Fruit fly (Drosophila melanogaster) whole organism, pupa: ENCODE results near the gene CG43678.

Experiments
- CG10348 ChIP-seq: fragments of 200-800 bp; sonication (Bioruptor generic); IDR thresholded peaks from 2 replicates; pipeline ENCODE4 v1.3.6; 2022; ENCODE audit warnings: missing biosample characterization, missing genetic modification characterization
- CG12605 ChIP-seq: fragments of 200-800 bp; sonication (Bioruptor generic); IDR thresholded peaks from 2 replicates; pipeline ENCODE4 v1.3.6; 2022; ENCODE audit warnings: missing biosample characterization, missing genetic modification characterization
- CG13204 ChIP-seq: fragments of 200-800 bp; sonication (Bioruptor generic); optimal IDR thresholded peaks from 2 replicates; lab custom pipeline; 2018; ENCODE audit warnings: missing biosample characterization, mild to moderate bottlenecking, missing genetic modification characterization, moderate library complexity
- CG14655 ChIP-seq: fragments of 200-800 bp; sonication (Bioruptor generic); optimal IDR thresholded peaks from 3 replicates; lab custom pipeline; 2017; ENCODE audit warnings: mild to moderate bottlenecking, missing biosample characterization, missing genetic modification reagents, missing genetic modification characterization
- CG15710 ChIP-seq: fragments of 200-800 bp; sonication (Bioruptor generic); optimal IDR thresholded peaks from 2 replicates; lab custom pipeline; 2018; ENCODE audit warnings: missing biosample characterization, mild to moderate bottlenecking, missing genetic modification characterization, moderate library complexity
- CG17806 ChIP-seq: fragments of 200-800 bp; sonication (Bioruptor generic); optimal IDR thresholded peaks from 2 replicates; lab custom pipeline; 2018; ENCODE audit warnings: missing biosample characterization, mild to moderate bottlenecking, missing genetic modification characterization, moderate library complexity
- CG32121 ChIP-seq: fragments of 200-800 bp; sonication (Bioruptor generic); IDR thresholded peaks from 2 replicates; pipeline ENCODE4 v1.3.6; 2022; ENCODE audit warnings: missing biosample characterization, missing genetic modification characterization
- CG34367 ChIP-seq: fragments of 200-800 bp; sonication (Bioruptor generic); optimal IDR thresholded peaks from 2 replicates; lab custom pipeline; 2018; ENCODE audit warnings: missing biosample characterization, mild to moderate bottlenecking, missing genetic modification characterization
- CG4496 ChIP-seq: fragments of 200-800 bp; sonication (Bioruptor generic); IDR thresholded peaks from 3 replicates; pipeline ENCODE4 v1.3.6; 2022; ENCODE audit warnings: missing biosample characterization, missing genetic modification characterization
- CG8159 ChIP-seq: fragments of 200-800 bp; sonication (Bioruptor generic); optimal IDR thresholded peaks from 3 replicates; lab custom pipeline; 2018; ENCODE audit warnings: missing biosample characterization, mild to moderate bottlenecking, missing genetic modification characterization, moderate library complexity
- CG8301 ChIP-seq: fragments of 200-800 bp; sonication (Bioruptor generic); optimal IDR thresholded peaks from 2 replicates; lab custom pipeline; 2018; ENCODE audit warnings: missing biosample characterization, mild to moderate bottlenecking, missing genetic modification characterization
- CG9948 ChIP-seq: fragments of 200-800 bp; sonication (Bioruptor generic); optimal IDR thresholded peaks from 2 replicates; lab custom pipeline; 2018; ENCODE audit warnings: missing biosample characterization, mild to moderate bottlenecking, missing genetic modification characterization, moderate library complexity
- D1 ChIP-seq: fragments of 200-800 bp; sonication (Bioruptor generic); optimal IDR thresholded peaks from 2 replicates; lab custom pipeline; 2018; ENCODE audit warnings: missing biosample characterization, mild to moderate bottlenecking, missing genetic modification characterization, moderate library complexity
- EcR ChIP-seq: fragments of 200-800 bp; sonication (Bioruptor generic); optimal IDR thresholded peaks from 3 replicates; lab custom pipeline; 2019; ENCODE audit warnings: missing biosample characterization, missing genetic modification characterization, mild to moderate bottlenecking, moderate library complexity, missing genetic modification reagents
- Ets98B ChIP-seq: fragments of 200-800 bp; sonication (Bioruptor generic); IDR thresholded peaks from 2 replicates; pipeline ENCODE4 v1.3.6; 2022; ENCODE audit warnings: missing biosample characterization, missing genetic modification characterization
- Pif1A ChIP-seq: fragments of 200-800 bp; sonication (Bioruptor generic); optimal IDR thresholded peaks from 3 replicates; lab custom pipeline; 2016; ENCODE audit warnings: missing biosample characterization, missing genetic modification characterization
- Pif1B ChIP-seq: fragments of 200-800 bp; sonication (Bioruptor generic); optimal IDR thresholded peaks from 3 replicates; lab custom pipeline; 2016; ENCODE audit warnings: missing biosample characterization, missing genetic modification characterization
- Snoo ChIP-seq: fragments of 200-800 bp; sonication (Bioruptor generic); optimal IDR thresholded peaks from 3 replicates; lab custom pipeline; 2017; ENCODE audit warnings: missing biosample characterization, mild to moderate bottlenecking, missing genetic modification characterization, inconsistent platforms
- fd96Ca ChIP-seq: fragments of 200-800 bp; sonication (Bioruptor generic); IDR thresholded peaks from 3 replicates; pipeline ENCODE4 v1.3.6; 2022; ENCODE audit warnings: missing biosample characterization, missing genetic modification characterization
- gl ChIP-seq: fragments of 200-800 bp; sonication (Bioruptor generic); optimal IDR thresholded peaks from 2 replicates; lab custom pipeline; 2018; ENCODE audit warnings: missing biosample characterization, mild to moderate bottlenecking, missing genetic modification characterization
- rn ChIP-seq: fragments of 200-800 bp; sonication (Bioruptor generic); IDR thresholded peaks from 2 replicates; pipeline ENCODE4 v1.3.6; 2022; ENCODE audit warnings: missing biosample characterization, missing genetic modification characterization

The CG43678 gene

DNA sequence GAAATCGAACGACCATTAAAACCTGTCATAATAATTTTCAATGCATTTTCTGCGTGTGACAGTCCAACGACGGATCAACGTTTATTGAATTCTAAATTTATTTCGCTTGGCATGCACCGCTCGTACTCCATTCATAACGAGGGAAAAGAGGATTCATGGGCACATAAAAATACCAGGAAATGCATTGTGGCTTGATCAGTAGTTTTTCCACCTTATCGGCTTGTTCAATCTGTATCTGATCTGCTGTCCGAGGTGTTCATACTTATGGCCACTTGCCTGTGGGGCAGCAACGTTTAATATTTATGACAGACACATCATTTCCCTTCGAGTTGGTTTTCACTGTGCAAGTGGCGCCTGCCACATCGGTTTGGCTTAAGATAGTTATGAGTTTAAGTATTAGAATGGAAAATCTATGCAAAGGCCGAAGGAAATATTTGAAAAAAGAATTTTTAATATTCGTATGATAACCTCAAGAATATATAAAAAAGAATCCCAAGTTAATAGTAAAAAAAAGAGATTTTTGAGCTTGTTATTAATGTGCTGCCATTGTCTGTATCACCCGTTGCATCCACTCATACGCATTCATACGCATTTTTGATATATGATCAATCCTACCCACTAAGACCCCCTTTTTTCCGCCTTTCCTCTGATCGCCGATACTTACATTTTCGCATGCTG is 41.9 kb downstream of the CG43678 start:
- TF ChIP-seq CG15710 (tag; lab: Kevin White, UChicago) (peak; percentile 24), EcR (GFP tag; lab: Kevin White, UChicago) (no peak), CG17806 (tag; lab: Kevin White, UChicago) (peak; percentile 39), CG9948 (tag; lab: Kevin White, UChicago) (peak; percentile 46), CG34367 (tag; lab: Kevin White, UChicago) (peak; percentile 2), CG8159 (tag; lab: Kevin White, UChicago) (peak; percentile 46), CG4496 (GFP tag; lab: Robert Waterston, UW) (no peak), CG32121 (GFP tag; lab: Robert Waterston, UW) (peak; percentile 32; the same call in 1 of the 2 replicates), CG8301 (tag; lab: Kevin White, UChicago) (peak; percentile 20), Pif1A (GFP tag; lab: Kevin White, UChicago) (peak; percentile 37), CG14655 (GFP tag; lab: Kevin White, UChicago) (peak; percentile 39), CG12605 (0 out of 2 replicates have a peak, but pooled peaks have one; percentile 18), Pif1B (GFP tag; lab: Kevin White, UChicago) (no peak)

DNA sequence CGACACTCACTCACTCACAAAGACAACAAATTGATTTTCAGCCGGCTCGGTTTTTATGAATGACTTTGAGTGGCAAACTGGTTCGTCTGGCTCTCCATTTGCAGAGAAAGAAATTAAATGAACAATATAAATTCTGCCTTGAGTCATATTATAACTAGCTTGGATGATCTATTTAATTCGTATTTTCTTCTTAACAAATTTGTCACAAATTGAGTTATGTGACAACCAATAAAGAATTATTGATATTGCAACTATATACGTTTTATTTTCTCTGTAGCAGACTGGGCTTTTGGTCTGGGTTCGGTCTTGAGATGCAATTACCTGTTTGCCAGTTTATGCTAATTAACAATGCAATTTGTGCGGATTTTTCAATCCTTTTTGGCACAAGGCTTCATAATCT is 42.5 kb downstream of the CG43678 start:
- TF ChIP-seq CG32121 (GFP tag; lab: Robert Waterston, UW) = peak; percentile 92
- TF ChIP-seq Snoo (tag; lab: Kevin White, UChicago) = peak; percentile 53
- TF ChIP-seq CG10348 = 0 out of 2 replicates have a peak, but pooled peaks have one; percentile 34
- peak; percentile 83 for TF ChIP-seq Pif1B (GFP tag; lab: Kevin White, UChicago)
- peak; percentile 44 for TF ChIP-seq gl (tag; lab: Kevin White, UChicago)
- TF ChIP-seq Pif1A (GFP tag; lab: Kevin White, UChicago) = peak; percentile 86
- peak; percentile 85 for TF ChIP-seq CG8301 (tag; lab: Kevin White, UChicago)
- TF ChIP-seq EcR (GFP tag; lab: Kevin White, UChicago) = no peak
- peak; percentile 81 for TF ChIP-seq CG17806 (tag; lab: Kevin White, UChicago)
- TF ChIP-seq CG15710 (tag; lab: Kevin White, UChicago) = peak; percentile 81
- TF ChIP-seq CG14655 (GFP tag; lab: Kevin White, UChicago) = peak; percentile 83
- peak; percentile 63 for TF ChIP-seq D1 (tag; lab: Kevin White, UChicago)
- peak; percentile 91 for TF ChIP-seq Ets98B (GFP tag; lab: Robert Waterston, UW)
- TF ChIP-seq CG4496 (GFP tag; lab: Robert Waterston, UW) = peak; percentile 95
- TF ChIP-seq CG12605 = peak; percentile 91
- TF ChIP-seq CG8159 (tag; lab: Kevin White, UChicago) = peak; percentile 77
- peak; percentile 69 for TF ChIP-seq CG9948 (tag; lab: Kevin White, UChicago)
- TF ChIP-seq CG34367 (tag; lab: Kevin White, UChicago) = peak; percentile 62
- peak; percentile 71 for TF ChIP-seq rn
- no peak for TF ChIP-seq CG13204 (GFP tag; lab: Kevin White, UChicago)
- TF ChIP-seq fd96Ca (GFP tag; lab: Robert Waterston, UW) = 0 out of 3 replicates have a peak, but pooled peaks have one; percentile 48

dm6 chr3L:15005774-15006173 is 43.5 kb downstream of the CG43678 start:
- TF ChIP-seq CG9948 (tag; lab: Kevin White, UChicago) (peak; percentile 68), D1 (tag; lab: Kevin White, UChicago) (peak; percentile 0), Pif1B (GFP tag; lab: Kevin White, UChicago) (peak; percentile 46), CG8159 (tag; lab: Kevin White, UChicago) (peak; percentile 71), CG15710 (tag; lab: Kevin White, UChicago) (peak; percentile 65), CG4496 (GFP tag; lab: Robert Waterston, UW) (no peak), CG13204 (GFP tag; lab: Kevin White, UChicago) (no peak), CG14655 (GFP tag; lab: Kevin White, UChicago) (peak; percentile 70), fd96Ca (GFP tag; lab: Robert Waterston, UW) (no peak), CG32121 (GFP tag; lab: Robert Waterston, UW) (no peak), Snoo (tag; lab: Kevin White, UChicago) (no peak), CG34367 (tag; lab: Kevin White, UChicago) (peak; percentile 47), gl (tag; lab: Kevin White, UChicago) (no peak), CG12605 (no peak), CG8301 (tag; lab: Kevin White, UChicago) (peak; percentile 57), EcR (GFP tag; lab: Kevin White, UChicago) (no peak), rn (no peak), CG17806 (tag; lab: Kevin White, UChicago) (peak; percentile 59), Ets98B (GFP tag; lab: Robert Waterston, UW) (no peak), CG10348 (no peak), Pif1A (GFP tag; lab: Kevin White, UChicago) (peak; percentile 49)

- TF ChIP-seq EcR (GFP tag; lab: Kevin White, UChicago) = no peak
- TF ChIP-seq Pif1A (GFP tag; lab: Kevin White, UChicago) = peak; percentile 41
- peak; percentile 61 for TF ChIP-seq CG9948 (tag; lab: Kevin White, UChicago)
- TF ChIP-seq Pif1B (GFP tag; lab: Kevin White, UChicago) = no peak
- TF ChIP-seq Ets98B (GFP tag; lab: Robert Waterston, UW) = peak; percentile 79
- TF ChIP-seq Snoo (tag; lab: Kevin White, UChicago) = no peak
- TF ChIP-seq CG8301 (tag; lab: Kevin White, UChicago) = peak; percentile 54
- TF ChIP-seq CG12605 = peak; percentile 79
- no peak for TF ChIP-seq CG13204 (GFP tag; lab: Kevin White, UChicago)
- TF ChIP-seq CG17806 (tag; lab: Kevin White, UChicago) = peak; percentile 58
- TF ChIP-seq CG14655 (GFP tag; lab: Kevin White, UChicago) = no peak
- TF ChIP-seq gl (tag; lab: Kevin White, UChicago) = no peak
- TF ChIP-seq rn = 0 out of 2 replicates have a peak, but pooled peaks have one; percentile 40
- no peak for TF ChIP-seq D1 (tag; lab: Kevin White, UChicago)
- peak; percentile 45 for TF ChIP-seq CG34367 (tag; lab: Kevin White, UChicago)
- peak; percentile 69 for TF ChIP-seq CG32121 (GFP tag; lab: Robert Waterston, UW)
- TF ChIP-seq CG8159 (tag; lab: Kevin White, UChicago) = peak; percentile 61
- TF ChIP-seq CG4496 (GFP tag; lab: Robert Waterston, UW) = peak; percentile 77; the same call in 2 of the 3 replicates
- peak; percentile 62; the same call in 2 of the 3 replicates for TF ChIP-seq fd96Ca (GFP tag; lab: Robert Waterston, UW)
- peak; percentile 37 for TF ChIP-seq CG15710 (tag; lab: Kevin White, UChicago)
- TF ChIP-seq CG10348 = no peak
- TF ChIP-seq, all 21 proteins: peak for 13
These were observed 44.2 kb downstream of the CG43678 start for dm6 chr3L:15005085-15005484.
